Fruit fly (Drosophila melanogaster): ENCODE measurements around the gene Mi-2.

DNA sequence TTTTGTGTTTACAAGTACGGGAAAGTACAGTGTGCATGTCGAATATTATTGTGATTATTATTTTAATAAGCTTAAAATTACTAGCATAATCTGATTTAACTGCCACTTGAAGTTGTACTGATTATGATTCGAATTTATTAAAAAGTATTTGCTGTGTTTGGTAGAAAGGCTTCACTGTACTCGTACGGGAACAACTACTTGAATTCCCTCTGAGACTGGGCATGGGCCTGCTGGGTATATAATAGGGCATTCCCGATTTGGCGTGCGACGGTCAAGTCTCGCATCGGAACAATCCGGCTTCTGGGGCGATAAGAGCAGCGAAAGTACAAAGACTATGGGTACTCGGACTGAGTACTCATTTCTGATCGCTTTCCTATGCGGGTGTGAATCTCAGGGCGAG is 40.3 kb downstream of the Mi-2 start:
- TF ChIP-seq CTCF (optimal IDR thresholded peaks at IDR 0.05) (no peak), CG8478 (optimal IDR thresholded peaks at IDR 0.05) (no peak)

Data from S2 (cell line).